Worm (Caenorhabditis elegans) whole organism, early embryonic: Measurements from ENCODE around the gene F54H12.5.

Source experiments
- B0310.2 ChIP-seq: sonication (generic microtip); optimal IDR thresholded peaks from 2 replicates; lab custom pipeline; 2016; ENCODE audit warnings: mild to moderate bottlenecking, missing genetic modification characterization, missing compliant biosample characterization
- F13C5.2 ChIP-seq: sonication (generic microtip); optimal IDR thresholded peaks from 2 replicates; lab custom pipeline; 2017; ENCODE audit warnings: mild to moderate bottlenecking, missing genetic modification characterization, inconsistent platforms, missing compliant biosample characterization
- aly-1 ChIP-seq: sonication (generic microtip); optimal IDR thresholded peaks from 2 replicates; lab custom pipeline; 2016; ENCODE audit warnings: missing genetic modification characterization, missing compliant biosample characterization
- ama-1 ChIP-seq: fragments of 150-350 bp; optimal IDR thresholded peaks from 2 replicates; lab custom pipeline; 2014
- ceh-13 ChIP-seq: fragments of 200-800 bp; sonication (Bioruptor generic); optimal IDR thresholded peaks from 2 replicates; lab custom pipeline; 2018; ENCODE audit warnings: mild to moderate bottlenecking, missing genetic modification characterization, missing compliant biosample characterization
- ceh-36 ChIP-seq: sonication (generic microtip); optimal IDR thresholded peaks from 2 replicates; lab custom pipeline; 2016; ENCODE audit warnings: missing genetic modification characterization, inconsistent platforms, missing compliant biosample characterization
- ets-7 ChIP-seq: sonication (generic microtip); optimal IDR thresholded peaks from 2 replicates; lab custom pipeline; 2016; ENCODE audit warnings: missing genotype, missing genetic modification characterization, missing compliant biosample characterization
- flt-1 ChIP-seq: fragments of 200-800 bp; sonication (Bioruptor generic); IDR thresholded peaks from 2 replicates; pipeline ENCODE4 v1.3.6; 2022; ENCODE audit warnings: missing genetic modification characterization, missing compliant biosample characterization
- hmbx-1 ChIP-seq: sonication (generic microtip); optimal IDR thresholded peaks from 2 replicates; lab custom pipeline; 2016; ENCODE audit warnings: mild to moderate bottlenecking, missing genetic modification characterization, missing compliant biosample characterization
- hmg-4 ChIP-seq: fragments of 200-800 bp; sonication (Bioruptor generic); optimal IDR thresholded peaks from 2 replicates; lab custom pipeline; 2018; ENCODE audit warnings: mild to moderate bottlenecking, missing genetic modification characterization, missing compliant biosample characterization
- hnd-1 ChIP-seq: sonication (generic microtip); optimal IDR thresholded peaks from 2 replicates; lab custom pipeline; 2016; ENCODE audit warnings: missing genetic modification characterization, missing compliant biosample characterization
- pes-1 ChIP-seq: fragments of 200-800 bp; sonication (Bioruptor generic); IDR thresholded peaks from 2 replicates; pipeline ENCODE4 v1.3.6; 2022; ENCODE audit warnings: missing genetic modification reagents, missing genetic modification characterization, missing compliant biosample characterization
- scrt-1 ChIP-seq: fragments of 200-800 bp; sonication (Bioruptor generic); IDR thresholded peaks from 2 replicates; pipeline ENCODE4 v1.3.6; 2022; ENCODE audit warnings: missing genetic modification characterization, missing compliant biosample characterization
- sea-1 ChIP-seq: fragments of 200-800 bp; sonication (Bioruptor generic); conservative IDR thresholded peaks from 2 replicates; pipeline ENCODE4 v1.3.6; 2022; ENCODE audit warnings: missing genetic modification characterization, missing compliant biosample characterization
- tbx-11 ChIP-seq: fragments of 200-800 bp; sonication (Bioruptor generic); IDR thresholded peaks from 2 replicates; pipeline ENCODE4 v1.3.6; 2022; ENCODE audit warnings: missing genetic modification characterization, missing compliant biosample characterization
- tbx-37 ChIP-seq: fragments of 200-800 bp; sonication (Bioruptor generic); conservative IDR thresholded peaks from 2 replicates; pipeline ENCODE4 v1.3.6; 2022; ENCODE audit warnings: missing genetic modification reagents, missing genetic modification characterization, missing compliant biosample characterization
- tra-4 ChIP-seq: sonication (generic microtip); optimal IDR thresholded peaks from 2 replicates; lab custom pipeline; 2017; ENCODE audit warnings: missing genetic modification characterization, missing compliant biosample characterization

F54H12.5 gene

DNA sequence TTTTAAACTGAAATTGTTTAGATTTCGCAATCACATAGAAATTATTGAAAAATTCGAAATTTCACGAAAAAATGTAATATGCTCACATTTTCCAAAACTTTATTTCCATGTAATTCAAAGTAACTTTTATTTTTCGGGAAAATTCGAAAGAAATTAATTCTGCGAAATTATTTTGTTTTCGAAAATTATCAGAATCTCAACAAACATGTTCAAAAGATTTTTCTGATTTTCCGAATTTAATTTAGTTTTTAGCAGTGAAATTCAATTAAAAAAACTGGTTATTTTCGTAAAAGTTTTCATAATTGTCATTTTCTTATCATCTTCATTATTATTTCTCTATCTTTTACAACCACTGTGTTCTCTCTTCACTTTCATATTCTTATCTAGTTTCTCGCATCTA is 38.7 kb downstream of the F54H12.5 start, which contains the start of gene ran-2:
TSS of gene ran-2 (plus strand) at position 301 of the 400 bp plus-strand sequence.
- TF ChIP-seq hnd-1 (tag; lab: Kevin White, UChicago) (no peak), ceh-13 (GFP tag; lab: Kevin White, UChicago) (no peak), ceh-36 (tag; lab: Kevin White, UChicago) (no peak), tbx-37 (GFP tag; lab: Robert Waterston, UW) (no peak), tbx-11 (no peak), scrt-1 (GFP tag; lab: Robert Waterston, UW) (no peak), ama-1 (lab: Kevin White, UChicago) (no peak)

DNA sequence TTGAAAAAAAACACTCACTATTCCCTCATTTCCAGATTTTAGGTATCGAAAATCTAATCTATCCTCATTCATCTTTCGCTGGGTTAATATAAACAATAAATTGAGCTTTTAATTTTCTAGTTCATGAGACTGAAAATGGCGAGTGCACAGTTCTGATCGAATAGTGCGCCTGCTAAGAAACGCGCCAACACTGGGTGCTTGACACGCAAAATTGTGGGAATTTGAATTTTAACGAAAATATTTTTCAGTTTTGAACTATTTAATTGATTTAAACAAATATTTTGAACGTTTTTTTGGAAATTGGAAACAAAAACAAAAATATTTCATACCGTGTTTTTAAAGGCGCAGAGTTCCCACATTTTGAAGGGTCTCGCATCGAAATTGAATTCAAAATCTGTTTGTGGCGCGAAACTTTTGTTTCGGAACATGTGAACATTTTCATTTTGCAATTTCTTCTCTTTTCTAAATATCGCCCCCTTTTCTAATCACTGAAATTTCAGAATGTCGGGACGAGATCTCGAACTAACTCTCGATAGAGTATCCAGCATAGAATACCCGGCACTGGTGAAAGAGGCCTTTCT is 43.3 kb downstream of the F54H12.5 start, which contains the start of the genes C29E4.13 and npp-15:
TSS of gene C29E4.13 (minus strand) at position 169 of the 581 bp plus-strand sequence.
TSS of gene npp-15 (plus strand) at position 495 of the 581 bp plus-strand sequence.
- TF ChIP-seq tbx-37 (GFP tag; lab: Robert Waterston, UW): no peak
- TF ChIP-seq ets-7: no peak
- TF ChIP-seq pes-1: no peak
- no peak for TF ChIP-seq ceh-36 (tag; lab: Kevin White, UChicago)
- no peak for TF ChIP-seq hmg-4
- TF ChIP-seq ceh-13 (GFP tag; lab: Kevin White, UChicago): no peak

DNA sequence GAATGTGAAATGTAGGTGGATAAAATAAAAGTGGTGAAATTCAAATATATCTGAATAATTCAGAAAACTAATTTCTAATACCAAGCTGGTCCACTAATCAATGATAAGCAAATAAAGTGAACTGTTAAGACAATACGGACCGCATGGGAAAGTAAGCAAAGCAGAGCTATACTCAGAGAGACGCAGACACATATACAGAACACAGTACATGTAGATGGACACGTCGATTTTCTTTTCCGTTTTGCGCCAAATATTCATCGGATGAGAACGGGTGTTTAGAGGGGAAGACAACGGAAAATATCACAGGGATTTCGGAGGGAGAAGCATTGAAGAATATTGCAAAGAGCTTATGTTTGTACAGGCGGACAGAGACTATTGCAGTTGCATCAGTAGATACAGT is 46.0 kb downstream of the F54H12.5 start:
- TF ChIP-seq F13C5.2 (no peak), hmbx-1 (tag; lab: Kevin White, UChicago) (no peak), hnd-1 (tag; lab: Kevin White, UChicago) (no peak)

DNA sequence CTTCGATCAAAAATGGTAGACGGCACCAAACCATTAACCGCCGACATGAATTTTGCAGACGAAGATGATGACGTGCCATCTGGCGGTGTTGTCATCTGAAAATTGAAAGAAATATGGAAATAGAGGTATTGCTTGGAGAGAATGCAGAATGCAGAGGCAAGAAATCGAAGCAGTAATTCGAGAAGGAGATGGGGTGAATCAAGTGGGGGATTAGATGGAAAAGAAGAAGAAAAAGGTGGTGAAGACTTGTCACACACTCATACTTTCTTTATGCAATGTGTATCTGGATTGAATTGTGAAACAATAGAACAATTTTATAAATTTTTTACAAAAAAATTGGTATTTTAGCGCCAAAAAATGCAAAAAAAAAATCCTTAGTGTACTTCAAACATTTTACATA is 47.1 kb downstream of the F54H12.5 start, which contains the start of gene tag-250:
TSS of gene tag-250 (minus strand) at position 101 of the 400 bp plus-strand sequence.
- TF ChIP-seq sea-1 (GFP tag; lab: Robert Waterston, UW): no peak
- TF ChIP-seq B0310.2 (tag; lab: Kevin White, UChicago): no peak
- TF ChIP-seq tra-4 (tag; lab: Kevin White, UChicago): no peak
- no peak for TF ChIP-seq hmbx-1 (tag; lab: Kevin White, UChicago)
- TF ChIP-seq F13C5.2: no peak
- no peak for TF ChIP-seq ama-1 (lab: Kevin White, UChicago)
- TF ChIP-seq tbx-37 (GFP tag; lab: Robert Waterston, UW): no peak
- TF ChIP-seq ceh-36 (tag; lab: Kevin White, UChicago): no peak
- TF ChIP-seq tbx-11: no peak
- no peak for TF ChIP-seq pes-1
- TF ChIP-seq scrt-1 (GFP tag; lab: Robert Waterston, UW): no peak
- no peak for TF ChIP-seq flt-1
- TF ChIP-seq hmg-4: no peak
- no peak for TF ChIP-seq aly-1 (tag; lab: Kevin White, UChicago)
- TF ChIP-seq ets-7: no peak

DNA sequence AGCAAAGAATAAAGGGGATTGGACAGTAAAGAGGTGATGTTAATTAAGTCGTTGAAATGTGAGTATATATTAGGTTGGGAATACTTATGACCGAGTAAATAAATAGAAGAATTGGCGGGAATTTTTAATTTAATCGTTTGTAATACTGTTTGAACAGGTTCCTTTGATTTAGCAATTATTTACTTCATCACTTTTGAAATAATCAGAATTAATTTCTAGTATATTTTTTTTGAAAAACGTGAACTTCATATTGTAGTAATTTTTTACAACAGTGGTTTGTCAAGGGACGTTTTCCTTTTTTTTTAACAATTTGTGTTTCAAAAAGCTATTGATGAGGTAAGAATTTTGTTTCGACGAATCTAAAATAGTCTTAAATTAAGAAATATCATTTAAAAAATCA is 49.8 kb downstream of the F54H12.5 start, which contains the start of gene C29E4.17:
TSS of gene C29E4.17 (plus strand) at position 301 of the 400 bp plus-strand sequence.
- TF ChIP-seq hmg-4 (no peak), hnd-1 (tag; lab: Kevin White, UChicago) (no peak), B0310.2 (tag; lab: Kevin White, UChicago) (no peak), ceh-36 (tag; lab: Kevin White, UChicago) (no peak), tbx-11 (no peak), aly-1 (tag; lab: Kevin White, UChicago) (no peak), ets-7 (no peak), sea-1 (GFP tag; lab: Robert Waterston, UW) (no peak), tbx-37 (GFP tag; lab: Robert Waterston, UW) (no peak), F13C5.2 (no peak), flt-1 (no peak), ama-1 (lab: Kevin White, UChicago) (no peak), scrt-1 (GFP tag; lab: Robert Waterston, UW) (no peak), ceh-13 (GFP tag; lab: Kevin White, UChicago) (no peak)
